Worm (Caenorhabditis elegans): Measurements from ENCODE around the gene nspc-20.

DNA sequence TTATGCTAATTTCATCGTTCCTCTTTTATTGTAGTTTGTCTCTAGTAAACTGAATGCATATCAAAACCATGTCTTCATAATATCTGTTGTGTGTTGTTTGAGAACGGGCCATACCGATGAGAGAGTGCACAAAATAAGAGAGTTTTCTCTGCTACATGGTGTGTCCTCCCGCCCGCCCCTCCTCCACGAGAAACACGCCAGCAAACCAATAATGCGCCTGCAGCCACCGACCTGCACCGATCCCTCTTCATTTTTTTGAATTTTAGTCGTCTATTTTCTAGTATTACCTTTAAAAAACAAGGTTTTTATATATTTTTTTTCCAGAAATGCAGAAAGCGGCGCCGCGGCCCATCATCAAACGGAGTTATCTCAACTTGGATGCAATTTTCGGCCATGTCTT lies 49.8 kb downstream of the nspc-20 start, which contains the start of gene gfi-3:
- peak; percentile 13; the same call in 1 of the 2 replicates for TF ChIP-seq T22C8.4 (GFP tag; IDR thresholded peaks at IDR 0.05)
- no peak; the same call in 1 of the 2 replicates for TF ChIP-seq flt-1 (GFP tag; IDR thresholded peaks at IDR 0.05)
- no peak for TF ChIP-seq ztf-29 (GFP tag; IDR thresholded peaks at IDR 0.05)
